Fruit fly (Drosophila melanogaster) whole organism, embryonic: Measurements from ENCODE around the gene CG32137.

Experiments
- ATbp ChIP-seq: fragments of 200-800 bp; sonication (Bioruptor generic); optimal IDR thresholded peaks from 2 replicates; lab custom pipeline; 2017; ENCODE audit warnings: missing biosample characterization, mild to moderate bottlenecking, missing genetic modification characterization, missing genetic modification reagents
- Abd-B ChIP-seq: fragments of 200-800 bp; sonication (Bioruptor generic); optimal IDR thresholded peaks from 2 replicates; lab custom pipeline; 2018; ENCODE audit warnings: missing biosample characterization, mild to moderate bottlenecking, missing genetic modification characterization, moderate library complexity
- Asciz ChIP-seq: fragments of 200-800 bp; sonication (Bioruptor generic); optimal IDR thresholded peaks from 2 replicates; lab custom pipeline; 2017; ENCODE audit warnings: missing biosample characterization, mild to moderate bottlenecking, missing genetic modification characterization, missing genetic modification reagents
- CG10147 ChIP-seq: fragments of 200-800 bp; sonication (Bioruptor generic); optimal IDR thresholded peaks from 2 replicates; lab custom pipeline; 2019; ENCODE audit warnings: missing biosample characterization, mild to moderate bottlenecking, missing genetic modification characterization, moderate library complexity
- CG10431 ChIP-seq: fragments of 200-800 bp; sonication (Bioruptor generic); optimal IDR thresholded peaks from 3 replicates; lab custom pipeline; 2018; ENCODE audit warnings: missing biosample characterization, mild to moderate bottlenecking, missing genetic modification characterization
- CG11695 ChIP-seq: fragments of 200-800 bp; sonication (Bioruptor generic); IDR thresholded peaks from 3 replicates; pipeline ENCODE4 v1.3.6; 2022; ENCODE audit warnings: missing biosample characterization, missing genetic modification characterization
- CG11696 ChIP-seq: fragments of 200-800 bp; sonication (Bioruptor generic); IDR thresholded peaks from 2 replicates; pipeline ENCODE4 v1.3.6; 2022; ENCODE audit warnings: missing biosample characterization, missing genetic modification characterization
- CG12155 ChIP-seq: fragments of 200-800 bp; sonication (Bioruptor generic); optimal IDR thresholded peaks from 3 replicates; lab custom pipeline; 2016; ENCODE audit warnings: missing biosample characterization, missing genetic modification characterization
- CG1233 ChIP-seq: fragments of 200-800 bp; sonication (Bioruptor generic); optimal IDR thresholded peaks from 4 replicates; lab custom pipeline; 2018; ENCODE audit warnings: missing biosample characterization, mild to moderate bottlenecking, missing genetic modification characterization
- CG1529 ChIP-seq: fragments of 200-800 bp; sonication (Bioruptor generic); optimal IDR thresholded peaks from 3 replicates; lab custom pipeline; 2018; ENCODE audit warnings: missing biosample characterization, missing genetic modification characterization
- CG15514 ChIP-seq: fragments of 200-800 bp; sonication (Bioruptor generic); optimal IDR thresholded peaks from 3 replicates; lab custom pipeline; 2017; ENCODE audit warnings: missing biosample characterization, missing genetic modification characterization, mild to moderate bottlenecking, moderate library complexity, missing genetic modification reagents
- CG17359 ChIP-seq: fragments of 200-800 bp; sonication (Bioruptor generic); optimal IDR thresholded peaks from 3 replicates; lab custom pipeline; 2018; ENCODE audit warnings: missing biosample characterization, mild to moderate bottlenecking, missing genetic modification characterization, moderate library complexity
- CG30020 ChIP-seq: fragments of 200-800 bp; optimal IDR thresholded peaks from 2 replicates; lab custom pipeline; 2019; ENCODE audit warnings: missing biosample characterization, mild to moderate bottlenecking, missing genetic modification characterization, moderate library complexity
- CG4404 ChIP-seq: fragments of 200-800 bp; sonication (Bioruptor generic); IDR thresholded peaks from 2 replicates; pipeline ENCODE4 v1.3.6; 2022; ENCODE audit warnings: missing biosample characterization, missing genetic modification characterization
- CG6654 ChIP-seq: fragments of 200-800 bp; sonication (Bioruptor generic); optimal IDR thresholded peaks from 2 replicates; lab custom pipeline; 2017; ENCODE audit warnings: missing biosample characterization, mild to moderate bottlenecking, missing genetic modification characterization
- CG7839 ChIP-seq: fragments of 200-800 bp; sonication (Bioruptor generic); optimal IDR thresholded peaks from 3 replicates; lab custom pipeline; 2018; ENCODE audit warnings: missing biosample characterization, mild to moderate bottlenecking, missing genetic modification characterization, moderate library complexity
- Chrac-16 ChIP-seq: fragments of 200-800 bp; sonication (Bioruptor generic); optimal IDR thresholded peaks from 3 replicates; lab custom pipeline; 2016; ENCODE audit warnings: missing biosample characterization, missing genetic modification characterization
- D19B ChIP-seq: fragments of 200-800 bp; sonication (Bioruptor generic); optimal IDR thresholded peaks from 2 replicates; lab custom pipeline; 2017; ENCODE audit warnings: missing biosample characterization, mild to moderate bottlenecking, missing genetic modification characterization
- Deaf1 ChIP-seq: fragments of 200-800 bp; optimal IDR thresholded peaks from 3 replicates; lab custom pipeline; 2019; ENCODE audit warnings: missing biosample characterization, mild to moderate bottlenecking, missing genetic modification characterization, moderate library complexity
- Dp ChIP-seq: fragments of 200-800 bp; sonication (Bioruptor generic); optimal IDR thresholded peaks from 2 replicates; lab custom pipeline; 2018; ENCODE audit warnings: missing biosample characterization, mild to moderate bottlenecking, missing genetic modification characterization, moderate library complexity
- HLH3B ChIP-seq: fragments of 200-800 bp; sonication (Bioruptor generic); IDR thresholded peaks from 2 replicates; pipeline ENCODE4 v1.3.6; 2022; ENCODE audit warnings: missing biosample characterization, missing genetic modification characterization
- Hmr ChIP-seq: fragments of 200-800 bp; sonication (Bioruptor generic); optimal IDR thresholded peaks from 3 replicates; lab custom pipeline; 2017; ENCODE audit warnings: mild to moderate bottlenecking, missing biosample characterization, missing genetic modification reagents, missing genetic modification characterization
- Hr3 ChIP-seq: fragments of 200-800 bp; sonication (Bioruptor generic); optimal IDR thresholded peaks from 3 replicates; lab custom pipeline; 2016; ENCODE audit warnings: missing biosample characterization, missing genetic modification characterization
- Med ChIP-seq: fragments of 200-800 bp; sonication (Bioruptor generic); peaks from one replicate; lab custom pipeline; 2016; ENCODE audit warnings: missing biosample characterization, missing genetic modification characterization, mild to moderate bottlenecking, inconsistent platforms, moderate library complexity
- PHDP ChIP-seq: fragments of 200-800 bp; sonication (Bioruptor generic); optimal IDR thresholded peaks from 3 replicates; lab custom pipeline; 2018; ENCODE audit warnings: missing biosample characterization, mild to moderate bottlenecking, missing genetic modification characterization, moderate library complexity
- Ptx1 ChIP-seq: fragments of 200-800 bp; sonication (Bioruptor generic); IDR thresholded peaks from 2 replicates; pipeline ENCODE4 v1.3.6; 2022; ENCODE audit warnings: missing biosample characterization, missing genetic modification characterization
- Sin3A ChIP-seq: fragments of >200 bp; optimal IDR thresholded peaks from 2 replicates; lab custom pipeline; 2018
- Taf1 ChIP-seq: fragments of 200-800 bp; sonication (Bioruptor generic); IDR thresholded peaks from 2 replicates; pipeline ENCODE4 v1.3.6; 2022; ENCODE audit warnings: missing biosample characterization, missing genetic modification characterization
- caup ChIP-seq: fragments of 200-800 bp; sonication (Bioruptor generic); optimal IDR thresholded peaks from 3 replicates; lab custom pipeline; 2017; ENCODE audit warnings: missing biosample characterization, mild to moderate bottlenecking, missing genetic modification characterization, moderate library complexity; ENCODE audit not compliant: severe bottlenecking
- dmrt11E ChIP-seq: fragments of 200-800 bp; sonication (Bioruptor generic); optimal IDR thresholded peaks from 3 replicates; lab custom pipeline; 2018; ENCODE audit warnings: missing biosample characterization, mild to moderate bottlenecking, missing genetic modification characterization, moderate library complexity
- dpn ChIP-seq, 2 experiments: fragments of 200-800 bp; sonication (Bioruptor generic); optimal IDR thresholded peaks; 3 replicates each; lab custom pipeline; 2016; ENCODE audit warnings: missing biosample characterization in 2 of 2, missing genetic modification characterization in 2 of 2
- fd64A ChIP-seq: fragments of 200-800 bp; sonication (Bioruptor generic); optimal IDR thresholded peaks from 3 replicates; lab custom pipeline; 2018; ENCODE audit warnings: missing biosample characterization, mild to moderate bottlenecking, missing genetic modification characterization
- ftz-f1 ChIP-seq: fragments of 200-800 bp; sonication (Bioruptor generic); optimal IDR thresholded peaks from 2 replicates; lab custom pipeline; 2016; ENCODE audit warnings: missing biosample characterization, missing genetic modification characterization
- gro ChIP-seq: fragments of 200-800 bp; sonication (Bioruptor generic); optimal IDR thresholded peaks from 2 replicates; lab custom pipeline; 2016; ENCODE audit warnings: missing biosample characterization, missing genetic modification characterization
- hkb ChIP-seq, 2 experiments: fragments of 200-800 bp in 1 of 2; fragments of >200 bp in 1 of 2; sonication (Bioruptor generic) in 1 of 2; IDR thresholded peaks in 1 of 2; optimal IDR thresholded peaks in 1 of 2; 2 replicates each; pipeline versions ENCODE4 v1.3.6 to Lab custom; 2017 to 2022; ENCODE audit warnings: missing biosample characterization in 1 of 2, missing genetic modification characterization in 1 of 2
- jigr1 ChIP-seq: fragments of 200-800 bp; sonication (Bioruptor generic); IDR thresholded peaks from 3 replicates; pipeline ENCODE4 v1.3.6; 2022; ENCODE audit warnings: missing biosample characterization, missing genetic modification characterization
- kni ChIP-seq: fragments of 200-800 bp; sonication (Bioruptor generic); optimal IDR thresholded peaks from 3 replicates; lab custom pipeline; 2017; ENCODE audit warnings: mild to moderate bottlenecking, missing biosample characterization, missing genetic modification reagents, missing genetic modification characterization
- knrl ChIP-seq: fragments of 200-800 bp; sonication (Bioruptor generic); IDR thresholded peaks from 3 replicates; pipeline ENCODE4 v1.3.6; 2022; ENCODE audit warnings: missing biosample characterization, missing genetic modification characterization; ENCODE audit not compliant: partially characterized antibody
- peb ChIP-seq: fragments of 200-800 bp; sonication (Bioruptor generic); IDR thresholded peaks from 2 replicates; pipeline ENCODE4 v1.3.6; 2022; ENCODE audit warnings: missing biosample characterization, missing genetic modification characterization
- phol ChIP-seq: fragments of 200-800 bp; sonication (Bioruptor generic); optimal IDR thresholded peaks from 3 replicates; lab custom pipeline; 2018; ENCODE audit warnings: missing biosample characterization, mild to moderate bottlenecking, missing genetic modification characterization, moderate library complexity
- sens ChIP-seq: fragments of 200-800 bp; sonication (Bioruptor generic); peaks from one replicate; lab custom pipeline; 2016; ENCODE audit warnings: missing biosample characterization, missing genetic modification characterization
- sens-2 ChIP-seq: fragments of 200-800 bp; sonication (Bioruptor generic); IDR thresholded peaks from 2 replicates; pipeline ENCODE4 v1.3.6; 2022; ENCODE audit warnings: missing biosample characterization, missing genetic modification characterization
- slbo ChIP-seq: fragments of 200-800 bp; sonication (Bioruptor generic); IDR thresholded peaks from 2 replicates; pipeline ENCODE4 v1.3.6; 2022; ENCODE audit warnings: missing biosample characterization, missing genetic modification characterization
- stc ChIP-seq: fragments of 200-800 bp; sonication (Bioruptor generic); IDR thresholded peaks from 2 replicates; pipeline ENCODE4 v1.3.6; 2022; ENCODE audit warnings: missing biosample characterization, missing genetic modification characterization
- sug ChIP-seq: fragments of 200-800 bp; optimal IDR thresholded peaks from 2 replicates; lab custom pipeline; 2019; ENCODE audit warnings: missing biosample characterization, mild to moderate bottlenecking, missing genetic modification characterization, moderate library complexity
- vnd ChIP-seq: fragments of 200-800 bp; sonication (Bioruptor generic); IDR thresholded peaks from 3 replicates; pipeline ENCODE4 v1.3.6; 2022; ENCODE audit warnings: missing biosample characterization, missing genetic modification characterization; ENCODE audit not compliant: partially characterized antibody

CG32137 gene

DNA sequence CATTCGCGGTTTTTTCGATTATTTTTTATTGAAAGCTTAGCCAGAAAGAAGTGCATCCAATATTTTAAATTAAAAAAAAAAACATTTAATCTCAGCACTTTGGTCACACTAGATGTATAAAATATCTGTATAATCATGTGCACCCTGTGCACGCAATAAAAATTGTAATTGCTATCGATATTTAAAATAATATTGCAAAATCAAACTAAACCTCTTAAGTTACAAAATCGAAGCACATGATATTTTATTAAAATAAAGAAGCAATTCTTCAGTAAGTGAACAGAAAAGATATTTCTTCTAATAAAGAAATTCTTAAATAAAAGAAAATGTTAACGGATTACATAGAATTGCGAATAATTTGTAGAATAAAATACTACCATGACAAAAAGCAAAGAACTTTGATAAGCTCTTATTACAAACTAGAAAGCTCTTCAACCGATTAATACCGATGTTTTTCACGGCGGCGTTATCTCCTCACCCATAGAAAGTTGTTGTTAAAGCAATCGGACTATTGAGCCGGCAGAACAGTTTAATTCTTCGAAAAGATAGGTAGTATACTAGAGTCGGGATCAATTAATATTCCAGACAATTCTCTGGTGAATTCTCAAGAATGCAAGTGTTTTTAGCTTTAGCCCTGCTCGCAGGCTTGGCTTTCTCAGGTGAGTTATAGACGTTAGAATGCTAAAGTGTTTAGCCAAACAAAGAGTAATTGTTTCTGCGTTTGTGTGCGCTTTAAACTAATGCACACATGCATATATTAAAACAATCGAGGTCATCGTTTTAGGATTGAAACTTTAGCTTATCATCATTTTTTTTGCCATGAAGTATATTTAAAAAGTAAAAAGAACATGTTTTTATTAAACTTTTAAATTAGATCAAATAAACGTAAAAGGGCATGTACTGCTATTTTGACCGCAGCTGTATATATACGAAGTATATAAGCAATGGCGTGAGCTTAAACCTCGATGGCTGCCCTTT is 55.0 kb downstream of the CG32137 start, which contains the start of gene CtsK1 (continued):
- no peak for TF ChIP-seq jigr1 (GFP tag; lab: Robert Waterston, UW)
- peak; percentile 32 for TF ChIP-seq PHDP (tag; lab: Kevin White, UChicago)
- TF ChIP-seq Ptx1 (GFP tag; lab: Robert Waterston, UW) = no peak; the same call in 1 of the 2 replicates
- peak; percentile 84 for TF ChIP-seq CG11696 (GFP tag; lab: Robert Waterston, UW)
- peak; percentile 71; the same call in 2 of the 3 replicates for TF ChIP-seq CG11695 (GFP tag; lab: Robert Waterston, UW)
- no peak for TF ChIP-seq ftz-f1 (GFP tag; lab: Kevin White, UChicago)
- no peak for TF ChIP-seq dpn (GFP tag; optimal IDR thresholded peaks at IDR 0.05; lab: Kevin White, UChicago)
- TF ChIP-seq CG17359 (tag; lab: Kevin White, UChicago) = peak; percentile 66
- no peak for TF ChIP-seq kni (GFP tag; lab: Kevin White, UChicago)
- no peak for TF ChIP-seq Chrac-16 (GFP tag; lab: Kevin White, UChicago)
- TF ChIP-seq gro (GFP tag; lab: Kevin White, UChicago) = no peak
- TF ChIP-seq Hmr = peak; percentile 30
- no peak for TF ChIP-seq sug
- no peak for TF ChIP-seq Asciz
- no peak for TF ChIP-seq Deaf1 (tag; lab: Kevin White, UChicago)
- TF ChIP-seq CG6654 = no peak
- TF ChIP-seq dmrt11E (tag; lab: Kevin White, UChicago) = no peak
- TF ChIP-seq CG10147 (GFP tag; lab: Kevin White, UChicago) = peak; percentile 44
- no peak for TF ChIP-seq CG12155 (GFP tag; lab: Kevin White, UChicago)
- peak; percentile 49 for TF ChIP-seq slbo (GFP tag; lab: Robert Waterston, UW)
- TF ChIP-seq knrl (GFP tag; lab: Robert Waterston, UW) = peak; percentile 75
- TF ChIP-seq CG1233 (GFP tag; lab: Kevin White, UChicago) = no peak
- TF ChIP-seq sens-2 (GFP tag; lab: Robert Waterston, UW) = no peak
- TF ChIP-seq ATbp = peak; percentile 4
- TF ChIP-seq CG10431 = no peak
- TF ChIP-seq Hr3 (GFP tag; lab: Kevin White, UChicago) = no peak
- TF ChIP-seq Abd-B (GFP tag; lab: Kevin White, UChicago) = peak; percentile 48
- TF ChIP-seq hkb (optimal IDR thresholded peaks at IDR 0.05; lab: Kevin White, UChicago) = no peak
- peak; percentile 44; the same call in 1 of the 2 replicates for TF ChIP-seq hkb (GFP tag; IDR thresholded peaks at IDR 0.05; lab: Robert Waterston, UW)
- TF ChIP-seq CG7839 = peak; percentile 44
- TF ChIP-seq CG1529 (GFP tag; lab: Kevin White, UChicago) = no peak
- peak; percentile 64 for TF ChIP-seq Dp (GFP tag; lab: Kevin White, UChicago)
- no peak for TF ChIP-seq peb (GFP tag; lab: Robert Waterston, UW)
- TF ChIP-seq phol (tag; lab: Kevin White, UChicago) = peak; percentile 29
- peak; percentile 23; the same call in 1 of the 2 replicates for TF ChIP-seq Taf1
- peak; percentile 8 for TF ChIP-seq CG30020 (tag; lab: Kevin White, UChicago)
- TF ChIP-seq stc = peak; percentile 49; the same call in 1 of the 2 replicates
- peak; percentile 61 for TF ChIP-seq vnd (GFP tag; lab: Robert Waterston, UW)
- TF ChIP-seq sens = peak; percentile 73
- 0 out of 2 replicates have a peak, but pooled peaks have one; percentile 34 for TF ChIP-seq HLH3B (GFP tag; lab: Robert Waterston, UW)
- TF ChIP-seq CG15514 (GFP tag; lab: Kevin White, UChicago) = no peak
- no peak for TF ChIP-seq Sin3A (lab: Kevin White, UChicago)
- TF ChIP-seq fd64A (GFP tag; lab: Kevin White, UChicago) = no peak
- no peak for TF ChIP-seq CG4404 (GFP tag; lab: Robert Waterston, UW)
- TF ChIP-seq caup = no peak
- TF ChIP-seq Med (GFP tag; lab: Kevin White, UChicago) = peak; percentile 68
- TF ChIP-seq D19B (GFP tag; lab: Kevin White, UChicago) = no peak
- TF ChIP-seq, all 482 proteins: peak for 123
